Worm (Caenorhabditis elegans) whole organism, L4/young adult: Measurements from ENCODE around the gene col-105.

ENCODE experiments used
- W03F9.2 ChIP-seq: fragments of 150-350 bp; optimal IDR thresholded peaks from 2 replicates; lab custom pipeline; 2014; ENCODE audit warnings: missing biosample characterization, missing genetic modification characterization
- dao-5 ChIP-seq: sonication (generic microtip); optimal IDR thresholded peaks from 2 replicates; lab custom pipeline; 2016; ENCODE audit warnings: missing genotype, missing genetic modification characterization, moderate library complexity, missing compliant biosample characterization
- him-1 ChIP-seq: sonication (generic microtip); optimal IDR thresholded peaks from 2 replicates; lab custom pipeline; 2016; ENCODE audit warnings: missing genotype, missing genetic modification reagents, missing genetic modification characterization, missing compliant biosample characterization

- TF ChIP-seq W03F9.2 (no peak), him-1 (tag; lab: Kevin White, UChicago) (no peak), dao-5 (tag; lab: Kevin White, UChicago) (no peak)
Measured at ce11 chrIV:1381596-1382274, 22.7 kb upstream of the col-105 start.
